Fruit fly (Drosophila melanogaster) whole organism, embryonic: ENCODE results near the gene Dredd.

Source experiments
- Atf-2 ChIP-seq: fragments of 200-800 bp; sonication (Bioruptor generic); optimal IDR thresholded peaks from 2 replicates; lab custom pipeline; 2016; ENCODE audit warnings: missing biosample characterization, missing genetic modification characterization
- Atf6 ChIP-seq: fragments of 200-800 bp; sonication (Bioruptor generic); IDR thresholded peaks from 2 replicates; pipeline ENCODE4 v1.3.6; 2022; ENCODE audit warnings: missing biosample characterization, missing genetic modification characterization
- CG10543 ChIP-seq: fragments of 200-800 bp; sonication (Bioruptor generic); optimal IDR thresholded peaks from 3 replicates; lab custom pipeline; 2017; ENCODE audit warnings: missing biosample characterization, mild to moderate bottlenecking, missing genetic modification characterization, moderate library complexity
- CG12155 ChIP-seq: fragments of 200-800 bp; sonication (Bioruptor generic); optimal IDR thresholded peaks from 3 replicates; lab custom pipeline; 2016; ENCODE audit warnings: missing biosample characterization, missing genetic modification characterization
- CG13775 ChIP-seq: fragments of 200-800 bp; sonication (Bioruptor generic); optimal IDR thresholded peaks from 3 replicates; lab custom pipeline; 2017; ENCODE audit warnings: missing biosample characterization, mild to moderate bottlenecking, missing genetic modification characterization
- CG14710 ChIP-seq: fragments of 200-800 bp; sonication (Bioruptor generic); optimal IDR thresholded peaks from 3 replicates; lab custom pipeline; 2019; ENCODE audit warnings: missing biosample characterization, mild to moderate bottlenecking, missing genetic modification characterization, moderate library complexity
- CG15011 ChIP-seq: fragments of 200-800 bp; sonication (Bioruptor generic); optimal IDR thresholded peaks from 3 replicates; lab custom pipeline; 2018; ENCODE audit warnings: missing biosample characterization, mild to moderate bottlenecking, missing genetic modification characterization
- CG17385 ChIP-seq: fragments of 200-800 bp; sonication (Bioruptor generic); optimal IDR thresholded peaks from 3 replicates; lab custom pipeline; 2018; ENCODE audit warnings: missing biosample characterization, mild to moderate bottlenecking, missing genetic modification characterization
- CG3163 ChIP-seq: fragments of 200-800 bp; sonication (Bioruptor generic); optimal IDR thresholded peaks from 3 replicates; lab custom pipeline; 2016; ENCODE audit warnings: missing biosample characterization, missing genetic modification characterization
- CG32767 ChIP-seq: fragments of 200-800 bp; sonication (Bioruptor generic); IDR thresholded peaks from 2 replicates; pipeline ENCODE4 v1.3.6; 2022; ENCODE audit warnings: missing biosample characterization, missing genetic modification characterization
- CG33213 ChIP-seq: fragments of 200-800 bp; sonication (Bioruptor generic); optimal IDR thresholded peaks from 3 replicates; lab custom pipeline; 2016; ENCODE audit warnings: missing biosample characterization, missing genetic modification characterization
- CG3407 ChIP-seq: fragments of 200-800 bp; sonication (Bioruptor generic); optimal IDR thresholded peaks from 2 replicates; lab custom pipeline; 2018; ENCODE audit warnings: missing biosample characterization, mild to moderate bottlenecking, missing genetic modification characterization
- CG7357 ChIP-seq: fragments of 200-800 bp; sonication (Bioruptor generic); IDR thresholded peaks from 3 replicates; pipeline ENCODE4 v1.3.6; 2022; ENCODE audit warnings: missing biosample characterization, missing genetic modification characterization
- CG7786 ChIP-seq: fragments of 200-800 bp; sonication (Bioruptor generic); optimal IDR thresholded peaks from 2 replicates; lab custom pipeline; 2016; ENCODE audit warnings: missing biosample characterization, missing genetic modification characterization
- CG8290 ChIP-seq, 3 experiments: fragments of 200-800 bp; sonication (Bioruptor generic); optimal IDR thresholded peaks; 2 replicates each; lab custom pipeline; 2016 to 2019; ENCODE audit warnings: missing biosample characterization in 3 of 3, missing genetic modification characterization in 3 of 3, mild to moderate bottlenecking in 2 of 3, moderate library complexity in 1 of 3
- CG8388 ChIP-seq: fragments of 200-800 bp; sonication (Bioruptor generic); optimal IDR thresholded peaks from 2 replicates; lab custom pipeline; 2019; ENCODE audit warnings: missing biosample characterization, mild to moderate bottlenecking, missing genetic modification characterization, moderate library complexity
- CG8765 ChIP-seq: fragments of 200-800 bp; sonication (Bioruptor generic); IDR thresholded peaks from 2 replicates; pipeline ENCODE4 v1.3.6; 2022; ENCODE audit warnings: missing biosample characterization, missing genetic modification characterization
- CG9727 ChIP-seq: fragments of 200-800 bp; sonication (Bioruptor generic); optimal IDR thresholded peaks from 3 replicates; lab custom pipeline; 2017; ENCODE audit warnings: missing biosample characterization, mild to moderate bottlenecking, missing genetic modification characterization
- CG9797 ChIP-seq: fragments of 200-800 bp; sonication (Bioruptor generic); optimal IDR thresholded peaks from 3 replicates; lab custom pipeline; 2018; ENCODE audit warnings: missing biosample characterization, mild to moderate bottlenecking, missing genetic modification characterization
- CkIIα-i1 ChIP-seq: fragments of 200-800 bp; sonication (Bioruptor generic); IDR thresholded peaks from 2 replicates; pipeline ENCODE4 v1.3.6; 2022; ENCODE audit warnings: missing biosample characterization, missing genetic modification characterization
- Dad ChIP-seq: fragments of 200-800 bp; sonication (Bioruptor generic); optimal IDR thresholded peaks from 3 replicates; lab custom pipeline; 2016; ENCODE audit warnings: missing biosample characterization, missing genetic modification characterization
- Deaf1 ChIP-seq: fragments of 200-800 bp; optimal IDR thresholded peaks from 3 replicates; lab custom pipeline; 2019; ENCODE audit warnings: missing biosample characterization, mild to moderate bottlenecking, missing genetic modification characterization, moderate library complexity
- Dip2 ChIP-seq: fragments of 200-800 bp; sonication (Bioruptor generic); IDR thresholded peaks from 2 replicates; pipeline ENCODE4 v1.3.6; 2022; ENCODE audit warnings: missing biosample characterization, missing genetic modification characterization
- Doc2 ChIP-seq: fragments of 200-800 bp; sonication (Bioruptor generic); IDR thresholded peaks from 2 replicates; pipeline ENCODE4 v1.3.6; 2022; ENCODE audit warnings: missing biosample characterization, missing genetic modification characterization
- ERR ChIP-seq: fragments of 200-800 bp; sonication (Bioruptor generic); optimal IDR thresholded peaks from 2 replicates; lab custom pipeline; 2016; ENCODE audit warnings: missing biosample characterization, missing genetic modification characterization
- Gug ChIP-seq: fragments of 200-800 bp; sonication (Bioruptor generic); IDR thresholded peaks from 4 replicates; pipeline ENCODE4 v1.3.6; 2022; ENCODE audit warnings: missing biosample characterization, missing genetic modification characterization
- Lpt ChIP-seq: fragments of >200 bp; optimal IDR thresholded peaks from 2 replicates; lab custom pipeline; 2018; ENCODE audit warnings: missing biosample characterization, missing genetic modification characterization
- Meics ChIP-seq: fragments of 200-800 bp; sonication (Bioruptor generic); optimal IDR thresholded peaks from 2 replicates; lab custom pipeline; 2017; ENCODE audit warnings: missing biosample characterization, mild to moderate bottlenecking, missing genetic modification characterization
- Myb ChIP-seq: fragments of 200-800 bp; sonication (Bioruptor generic); optimal IDR thresholded peaks from 2 replicates; lab custom pipeline; 2016; ENCODE audit warnings: missing biosample characterization, missing genetic modification characterization
- NfI ChIP-seq: fragments of 200-800 bp; sonication (Bioruptor generic); optimal IDR thresholded peaks from 3 replicates; lab custom pipeline; 2018; ENCODE audit warnings: missing biosample characterization, mild to moderate bottlenecking, missing genetic modification characterization, moderate library complexity
- Opbp ChIP-seq: fragments of 200-800 bp; sonication (Bioruptor generic); IDR thresholded peaks from 3 replicates; pipeline ENCODE4 v1.3.6; 2022; ENCODE audit warnings: missing biosample characterization, missing genetic modification characterization; ENCODE audit not compliant: partially characterized antibody
- PHDP ChIP-seq: fragments of 200-800 bp; sonication (Bioruptor generic); optimal IDR thresholded peaks from 3 replicates; lab custom pipeline; 2018; ENCODE audit warnings: missing biosample characterization, mild to moderate bottlenecking, missing genetic modification characterization, moderate library complexity
- Sox100B ChIP-seq: fragments of 200-800 bp; sonication (Bioruptor generic); optimal IDR thresholded peaks from 3 replicates; lab custom pipeline; 2018; ENCODE audit warnings: missing biosample characterization, mild to moderate bottlenecking, missing genetic modification characterization
- Sry-β ChIP-seq: fragments of 200-800 bp; sonication (Bioruptor generic); optimal IDR thresholded peaks from 2 replicates; lab custom pipeline; 2018; ENCODE audit warnings: missing biosample characterization, mild to moderate bottlenecking, missing genetic modification characterization, moderate library complexity
- Trl ChIP-seq, 3 experiments: fragments of >200 bp in 2 of 3; fragments of 200-800 bp in 1 of 3; sonication (Bioruptor generic) in 1 of 3; optimal IDR thresholded peaks; 2 replicates in 1 of 3; 3 replicates in 2 of 3; lab custom pipeline; 2016 to 2017; ENCODE audit warnings: missing biosample characterization in 1 of 3, missing genetic modification characterization in 1 of 3
- bowl ChIP-seq: fragments of 200-800 bp; sonication (Bioruptor generic); IDR thresholded peaks from 2 replicates; pipeline ENCODE4 v1.3.6; 2022; ENCODE audit warnings: missing biosample characterization, missing genetic modification characterization
- btn ChIP-seq: fragments of 200-800 bp; sonication (Bioruptor generic); optimal IDR thresholded peaks from 2 replicates; lab custom pipeline; 2016; ENCODE audit warnings: missing biosample characterization, missing genetic modification characterization
- caup ChIP-seq: fragments of 200-800 bp; sonication (Bioruptor generic); optimal IDR thresholded peaks from 3 replicates; lab custom pipeline; 2017; ENCODE audit warnings: missing biosample characterization, mild to moderate bottlenecking, missing genetic modification characterization, moderate library complexity; ENCODE audit not compliant: severe bottlenecking
- crol ChIP-seq: fragments of 200-800 bp; sonication (Bioruptor generic); IDR thresholded peaks from 2 replicates; pipeline ENCODE4 v1.3.6; 2022; ENCODE audit warnings: missing biosample characterization, missing genetic modification characterization
- dm ChIP-seq: fragments of 200-800 bp; sonication (Bioruptor generic); optimal IDR thresholded peaks from 3 replicates; lab custom pipeline; 2016; ENCODE audit warnings: missing biosample characterization, missing genetic modification characterization
- fd64A ChIP-seq: fragments of 200-800 bp; sonication (Bioruptor generic); optimal IDR thresholded peaks from 3 replicates; lab custom pipeline; 2018; ENCODE audit warnings: missing biosample characterization, mild to moderate bottlenecking, missing genetic modification characterization
- fu2 ChIP-seq: fragments of 200-800 bp; sonication (Bioruptor generic); optimal IDR thresholded peaks from 2 replicates; lab custom pipeline; 2016; ENCODE audit warnings: missing biosample characterization, missing genetic modification characterization
- gro ChIP-seq: fragments of 200-800 bp; sonication (Bioruptor generic); optimal IDR thresholded peaks from 2 replicates; lab custom pipeline; 2016; ENCODE audit warnings: missing biosample characterization, missing genetic modification characterization
- ind ChIP-seq: fragments of 200-800 bp; sonication (Bioruptor generic); optimal IDR thresholded peaks from 3 replicates; lab custom pipeline; 2016; ENCODE audit warnings: missing biosample characterization, missing genetic modification characterization
- jigr1 ChIP-seq: fragments of 200-800 bp; sonication (Bioruptor generic); IDR thresholded peaks from 3 replicates; pipeline ENCODE4 v1.3.6; 2022; ENCODE audit warnings: missing biosample characterization, missing genetic modification characterization
- luna ChIP-seq: fragments of 200-800 bp; sonication (Bioruptor generic); optimal IDR thresholded peaks from 2 replicates; lab custom pipeline; 2016; ENCODE audit warnings: missing biosample characterization, missing genetic modification characterization
- nmo ChIP-seq: fragments of 200-800 bp; sonication (Bioruptor generic); optimal IDR thresholded peaks from 2 replicates; lab custom pipeline; 2018; ENCODE audit warnings: missing biosample characterization, mild to moderate bottlenecking, missing genetic modification characterization, moderate library complexity
- odd ChIP-seq: fragments of 200-800 bp; sonication (Bioruptor generic); optimal IDR thresholded peaks from 2 replicates; lab custom pipeline; 2017; ENCODE audit warnings: missing biosample characterization, mild to moderate bottlenecking, missing genetic modification characterization
- tgo ChIP-seq: fragments of 200-800 bp; sonication (Bioruptor generic); IDR thresholded peaks from 3 replicates; pipeline ENCODE4 v1.3.6; 2022; ENCODE audit warnings: missing biosample characterization, missing genetic modification characterization
- tio ChIP-seq: fragments of 200-800 bp; sonication (Bioruptor generic); optimal IDR thresholded peaks from 2 replicates; lab custom pipeline; 2017; ENCODE audit warnings: missing biosample characterization, missing genetic modification characterization, inconsistent platforms
- zen ChIP-seq: fragments of 200-800 bp; sonication (Bioruptor generic); optimal IDR thresholded peaks from 3 replicates; lab custom pipeline; 2018; ENCODE audit warnings: missing biosample characterization, mild to moderate bottlenecking, missing genetic modification characterization, moderate library complexity

Dredd gene

dm6 chrX:625157-625627 lies 10.2 kb downstream of the Dredd start, which contains the start of the genes CG13364 and Hinfp (continued):
- no peak for TF ChIP-seq CkIIα-i1 (GFP tag; lab: Robert Waterston, UW)
- TF ChIP-seq nmo (GFP tag; lab: Kevin White, UChicago) = peak; percentile 33
- TF ChIP-seq tgo = no peak
- no peak for TF ChIP-seq zen
- TF ChIP-seq Trl (optimal IDR thresholded peaks at IDR 0.05; lab: Kevin White, UChicago) = no peak
- TF ChIP-seq Trl (GFP tag; optimal IDR thresholded peaks at IDR 0.05; lab: Kevin White, UChicago) = no peak
- no peak for TF ChIP-seq CG33213
- no peak for TF ChIP-seq CG32767 (GFP tag; lab: Robert Waterston, UW)
- peak; percentile 25 for TF ChIP-seq Meics
- TF ChIP-seq PHDP (tag; lab: Kevin White, UChicago) = no peak
- no peak for TF ChIP-seq CG7357
- no peak for TF ChIP-seq CG13775 (GFP tag; lab: Kevin White, UChicago)
- TF ChIP-seq CG3407 (GFP tag; lab: Kevin White, UChicago) = no peak
- no peak for TF ChIP-seq Myb (GFP tag; lab: Kevin White, UChicago)
- TF ChIP-seq CG7786 (GFP tag; lab: Kevin White, UChicago) = no peak
- peak; percentile 5 for TF ChIP-seq Sox100B
- TF ChIP-seq fd64A = no peak
- no peak for TF ChIP-seq fu2 (GFP tag; lab: Kevin White, UChicago)
- no peak for TF ChIP-seq Deaf1
- no peak for TF ChIP-seq gro
- TF ChIP-seq Doc2 = no peak
- no peak for TF ChIP-seq jigr1 (GFP tag; lab: Robert Waterston, UW)
- TF ChIP-seq CG15011 (GFP tag; lab: Kevin White, UChicago) = no peak
- no peak for TF ChIP-seq ind (GFP tag; lab: Kevin White, UChicago)
- no peak for TF ChIP-seq dm
- TF ChIP-seq CG8765 (GFP tag; lab: Robert Waterston, UW) = no peak
- no peak for TF ChIP-seq Gug
- TF ChIP-seq Lpt (GFP tag; lab: Kevin White, UChicago) = no peak
- no peak for TF ChIP-seq Sry-β (GFP tag; lab: Kevin White, UChicago)
- no peak for TF ChIP-seq CG3163 (GFP tag; lab: Kevin White, UChicago)
- TF ChIP-seq Atf6 = no peak
- peak; percentile 66; the same call in 2 of the 3 replicates for TF ChIP-seq Opbp (GFP tag; lab: Robert Waterston, UW)
- TF ChIP-seq NfI (GFP tag; lab: Kevin White, UChicago) = no peak
- no peak for TF ChIP-seq caup
- TF ChIP-seq CG14710 (tag; lab: Kevin White, UChicago) = peak; percentile 50
- peak; percentile 30 for TF ChIP-seq CG9727 (GFP tag; lab: Kevin White, UChicago)
- no peak for TF ChIP-seq luna (GFP tag; lab: Kevin White, UChicago)
- no peak for TF ChIP-seq CG10543 (GFP tag; lab: Kevin White, UChicago)
- TF ChIP-seq CG9797 (GFP tag; lab: Kevin White, UChicago) = no peak
- no peak for TF ChIP-seq tio
- no peak for TF ChIP-seq Atf-2 (GFP tag; lab: Kevin White, UChicago)
- TF ChIP-seq CG8388 (GFP tag; lab: Kevin White, UChicago) = no peak
- no peak for TF ChIP-seq Dad (GFP tag; lab: Kevin White, UChicago)
- TF ChIP-seq CG12155 (GFP tag; lab: Kevin White, UChicago) = no peak
- no peak for TF ChIP-seq CG17385
- no peak for TF ChIP-seq crol (GFP tag; lab: Robert Waterston, UW)
- no peak for TF ChIP-seq Dip2
- TF ChIP-seq bowl (GFP tag; lab: Robert Waterston, UW) = no peak
- no peak for TF ChIP-seq btn (GFP tag; lab: Kevin White, UChicago)
- TF ChIP-seq CG8290 (GFP tag; optimal IDR thresholded peaks at IDR 0.05; lab: Kevin White, UChicago) = peak; percentile 24
- TF ChIP-seq CG8290 (tag; optimal IDR thresholded peaks at IDR 0.05; lab: Kevin White, UChicago) = no peak
- TF ChIP-seq ERR (GFP tag; lab: Kevin White, UChicago) = no peak
- TF ChIP-seq odd (GFP tag; lab: Kevin White, UChicago) = no peak
